Fruit fly (Drosophila melanogaster): Measurements from ENCODE around the gene Prestin.

The Prestin gene

DNA sequence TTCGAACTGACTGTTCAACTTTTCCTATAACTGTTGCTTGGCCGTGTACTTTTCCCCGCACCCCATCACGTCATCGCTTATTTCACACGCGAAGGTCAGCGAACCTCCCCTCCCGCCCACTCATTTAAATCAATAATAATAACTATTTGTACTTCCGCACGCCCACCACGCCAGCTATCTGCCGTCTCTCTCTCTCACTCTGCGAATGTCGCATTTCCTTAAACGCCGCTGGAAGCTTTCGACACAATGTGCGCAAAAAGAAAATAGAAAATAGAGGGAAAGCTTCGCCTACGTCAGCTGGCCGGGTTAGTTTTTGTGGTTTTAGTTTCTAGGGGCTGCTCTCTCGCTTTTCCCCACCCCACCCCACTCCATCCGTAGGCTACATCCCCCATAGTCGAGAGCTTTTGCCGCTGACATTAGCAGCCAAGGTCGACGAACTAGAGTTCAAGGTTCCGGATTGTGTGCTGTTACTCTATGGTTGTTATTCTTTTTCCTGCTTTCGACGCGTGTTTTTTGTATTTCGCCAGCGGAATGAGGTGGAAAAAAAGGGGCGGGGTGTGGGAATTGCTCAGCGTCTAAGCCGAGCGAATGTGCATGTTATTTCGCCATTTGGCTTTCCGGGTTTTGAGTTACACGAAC, 48.9 kb upstream of the Prestin start:
- TF ChIP-seq Ets21C (GFP tag; optimal IDR thresholded peaks at IDR 0.05), result no peak
- peak; percentile 63 for TF ChIP-seq fkh (GFP tag; optimal IDR thresholded peaks at IDR 0.05)
- TF ChIP-seq Gug (GFP tag; IDR thresholded peaks at IDR 0.05), result no peak
- TF ChIP-seq CG16779 (tag; optimal IDR thresholded peaks at IDR 0.05), result peak; percentile 27
- TF ChIP-seq Hr38 (GFP tag; optimal IDR thresholded peaks at IDR 0.05), result no peak

dm6 chr3L:17950132-17950815, 42.7 kb upstream of the Prestin start:
- 0 out of 3 replicates have a peak, but pooled peaks have one; percentile 47 for TF ChIP-seq CG6163 (GFP tag; IDR thresholded peaks at IDR 0.05)
- TF ChIP-seq vri (GFP tag; optimal IDR thresholded peaks at IDR 0.05), result peak; percentile 79
- TF ChIP-seq net (GFP tag; optimal IDR thresholded peaks at IDR 0.05), result no peak

DNA sequence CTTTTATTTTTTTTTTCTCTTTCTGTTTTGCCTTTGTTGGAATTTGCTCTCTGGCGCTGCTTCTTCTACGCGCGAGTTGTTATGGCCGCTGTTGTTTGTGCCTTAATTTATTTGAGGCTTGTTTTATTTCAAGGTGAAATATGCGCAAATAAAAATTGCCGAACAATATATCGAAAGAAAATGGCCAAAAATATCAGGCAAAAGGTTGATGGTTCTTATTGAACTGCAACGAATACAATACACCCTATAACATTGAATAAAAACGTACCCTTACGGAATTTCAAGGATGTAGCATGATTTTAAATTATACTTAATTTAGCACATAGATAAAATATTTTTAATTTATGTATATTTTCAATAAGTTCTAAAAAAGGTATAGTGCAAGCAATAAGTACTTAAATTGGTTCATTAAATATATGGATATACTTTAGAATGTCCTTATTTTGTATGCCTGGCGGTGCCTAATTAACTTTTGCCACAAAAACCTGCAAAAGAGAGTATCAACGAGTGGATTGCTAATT, 42.0 kb upstream of the Prestin start:
- peak; percentile 5 for TF ChIP-seq svp (GFP tag)
- no peak for TF ChIP-seq Hr39 (GFP tag; optimal IDR thresholded peaks at IDR 0.05)
- TF ChIP-seq OdsH (GFP tag; optimal IDR thresholded peaks at IDR 0.05), result no peak
- TF ChIP-seq CG15336 (GFP tag; IDR thresholded peaks at IDR 0.05), result no peak
- no peak for TF ChIP-seq Hr4 (GFP tag; optimal IDR thresholded peaks at IDR 0.05)
- peak; percentile 21 for TF ChIP-seq vri (GFP tag; optimal IDR thresholded peaks at IDR 0.05)
- TF ChIP-seq dac (GFP tag; optimal IDR thresholded peaks at IDR 0.05), result no peak
- TF ChIP-seq fkh (GFP tag; optimal IDR thresholded peaks at IDR 0.05), result peak; percentile 31

dm6 chr3L:17948643-17949506, 41.3 kb upstream of the Prestin start:
- no peak for TF ChIP-seq Eip93F (GFP tag; optimal IDR thresholded peaks at IDR 0.05)
- TF ChIP-seq CG15336 (GFP tag; IDR thresholded peaks at IDR 0.05), result 0 out of 2 replicates have a peak, but pooled peaks have one; percentile 21
- 0 out of 3 replicates have a peak, but pooled peaks have one; percentile 23 for TF ChIP-seq CG8119 (GFP tag; IDR thresholded peaks at IDR 0.05)
- no peak for TF ChIP-seq CG8632 (GFP tag; optimal IDR thresholded peaks at IDR 0.05)
- 0 out of 3 replicates have a peak, but pooled peaks have one; percentile 17 for TF ChIP-seq CG6163 (GFP tag; IDR thresholded peaks at IDR 0.05)
- peak; percentile 73 for TF ChIP-seq fkh (GFP tag; optimal IDR thresholded peaks at IDR 0.05)
- TF ChIP-seq Eip78C (GFP tag), result peak; percentile 42
- no peak for TF ChIP-seq vri (GFP tag; optimal IDR thresholded peaks at IDR 0.05)
- TF ChIP-seq ss (GFP tag; optimal IDR thresholded peaks at IDR 0.05), result peak in 1 of 2 experiments; percentile 23
- no peak for TF ChIP-seq Smox (GFP tag; optimal IDR thresholded peaks at IDR 0.05)

DNA sequence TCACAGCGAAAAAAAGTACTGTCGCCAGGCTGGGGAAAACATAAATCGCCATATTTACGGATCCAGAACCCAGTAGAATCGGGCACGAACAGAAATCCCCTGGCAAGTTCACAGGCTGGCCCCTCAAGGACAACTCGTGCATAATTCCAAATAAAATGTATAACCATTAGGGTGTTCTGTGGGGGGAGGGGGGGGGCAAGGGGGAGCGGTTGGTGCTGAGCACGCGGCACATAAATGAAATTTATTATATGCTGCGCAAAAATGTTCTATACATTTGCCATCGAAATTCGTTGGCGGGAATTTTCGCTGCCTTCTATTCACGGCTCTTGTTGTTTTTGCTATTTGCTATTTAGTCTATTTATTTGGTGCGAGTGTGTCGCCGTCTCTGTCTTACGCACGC, 40.6 kb upstream of the Prestin start:
- TF ChIP-seq ss (GFP tag; optimal IDR thresholded peaks at IDR 0.05) (no peak), fkh (GFP tag; optimal IDR thresholded peaks at IDR 0.05) (peak; percentile 40)

DNA sequence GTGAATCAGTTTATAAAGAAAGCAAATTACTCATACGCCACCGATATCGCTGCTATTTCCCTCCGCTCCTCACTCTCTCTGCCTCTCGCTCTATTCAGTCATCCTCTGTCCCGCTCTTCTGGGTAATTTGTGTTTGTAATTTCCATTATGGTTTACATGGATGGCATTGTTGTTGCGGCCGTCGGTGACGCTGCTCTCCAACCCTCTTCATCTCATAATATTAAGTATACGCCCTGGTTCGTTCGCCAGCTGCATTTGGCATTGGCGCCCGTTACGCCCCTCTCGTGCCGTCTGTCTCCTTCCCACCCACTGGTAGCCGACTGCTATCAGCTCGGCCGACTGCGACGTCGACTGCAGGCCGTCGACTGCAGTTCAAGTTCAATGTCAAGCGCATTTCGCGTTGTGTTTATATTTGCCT, 39.7 kb upstream of the Prestin start:
- TF ChIP-seq CG15336 (GFP tag; IDR thresholded peaks at IDR 0.05) (no peak), CG1621 (tag; optimal IDR thresholded peaks at IDR 0.05) (no peak), ss (GFP tag; optimal IDR thresholded peaks at IDR 0.05) (peak in 1 of 2 experiments; percentile 29), CG8319 (GFP tag; optimal IDR thresholded peaks at IDR 0.05) (no peak), vri (GFP tag; optimal IDR thresholded peaks at IDR 0.05) (peak; percentile 92), Eip75B (GFP tag; optimal IDR thresholded peaks at IDR 0.05) (peak; percentile 51), spab (GFP tag; optimal IDR thresholded peaks at IDR 0.05) (no peak), CG32006 (GFP tag; optimal IDR thresholded peaks at IDR 0.05) (no peak), Blimp-1 (GFP tag; optimal IDR thresholded peaks at IDR 0.05) (no peak), CG6854 (GFP tag; optimal IDR thresholded peaks at IDR 0.05) (no peak), Smox (GFP tag; optimal IDR thresholded peaks at IDR 0.05) (no peak), Hr38 (GFP tag; optimal IDR thresholded peaks at IDR 0.05) (no peak), Eip78C (GFP tag) (peak; percentile 67), Met (GFP tag; optimal IDR thresholded peaks at IDR 0.05) (peak; percentile 3), OdsH (GFP tag; optimal IDR thresholded peaks at IDR 0.05) (no peak), Ets96B (tag; optimal IDR thresholded peaks at IDR 0.05) (no peak), dsx (GFP tag; optimal IDR thresholded peaks at IDR 0.05; ENCODE audit: poor library complexity, severe bottlenecking) (no peak), Sox14 (GFP tag; optimal IDR thresholded peaks at IDR 0.05) (peak; percentile 55), svp (GFP tag) (peak; percentile 96), CG16779 (tag; optimal IDR thresholded peaks at IDR 0.05) (peak; percentile 11), fd59A (GFP tag; optimal IDR thresholded peaks at IDR 0.05) (no peak), CG6808 (GFP tag; optimal IDR thresholded peaks at IDR 0.05) (no peak), Hr39 (GFP tag; optimal IDR thresholded peaks at IDR 0.05) (no peak)
